Fruit fly (Drosophila melanogaster) whole organism, embryonic: ENCODE measurements around the gene ND-30.

Experiments used
- CG10654 ChIP-seq: fragments of 200-800 bp; sonication (Bioruptor generic); optimal IDR thresholded peaks from 2 replicates; lab custom pipeline; 2016; ENCODE audit warnings: missing biosample characterization, missing genetic modification characterization
- CG15514 ChIP-seq: fragments of 200-800 bp; sonication (Bioruptor generic); optimal IDR thresholded peaks from 3 replicates; lab custom pipeline; 2017; ENCODE audit warnings: missing biosample characterization, missing genetic modification characterization, mild to moderate bottlenecking, moderate library complexity, missing genetic modification reagents
- CG2712 ChIP-seq: fragments of 200-800 bp; optimal IDR thresholded peaks from 3 replicates; lab custom pipeline; 2019; ENCODE audit warnings: missing biosample characterization, mild to moderate bottlenecking, missing genetic modification characterization, moderate library complexity
- CG34376 ChIP-seq: fragments of 200-800 bp; sonication (Bioruptor generic); optimal IDR thresholded peaks from 2 replicates; lab custom pipeline; 2018; ENCODE audit warnings: missing biosample characterization, mild to moderate bottlenecking, missing genetic modification characterization
- CG6854 ChIP-seq: fragments of 200-800 bp; sonication (Bioruptor generic); optimal IDR thresholded peaks from 3 replicates; lab custom pipeline; 2017; ENCODE audit warnings: missing biosample characterization, mild to moderate bottlenecking, missing genetic modification characterization
- CG7987 ChIP-seq: fragments of 200-800 bp; sonication (Bioruptor generic); optimal IDR thresholded peaks from 2 replicates; lab custom pipeline; 2018; ENCODE audit warnings: missing biosample characterization, mild to moderate bottlenecking, missing genetic modification characterization, moderate library complexity
- CG8765 ChIP-seq: fragments of 200-800 bp; sonication (Bioruptor generic); IDR thresholded peaks from 2 replicates; pipeline ENCODE4 v1.3.6; 2022; ENCODE audit warnings: missing biosample characterization, missing genetic modification characterization
- Dfd ChIP-seq, 2 experiments: fragments of >200 bp; optimal IDR thresholded peaks; 2 replicates each; lab custom pipeline; 2017; ENCODE audit warnings: missing biosample characterization in 2 of 2, missing genetic modification characterization in 2 of 2
- H2.0 ChIP-seq: fragments of 200-800 bp; sonication (Bioruptor generic); IDR thresholded peaks from 2 replicates; pipeline ENCODE4 v1.3.6; 2022; ENCODE audit warnings: missing biosample characterization, missing genetic modification characterization
- Hmx ChIP-seq: fragments of 200-800 bp; sonication (Bioruptor generic); optimal IDR thresholded peaks from 2 replicates; lab custom pipeline; 2016; ENCODE audit warnings: missing biosample characterization, missing genetic modification characterization
- ap ChIP-seq: fragments of 200-800 bp; sonication (Bioruptor generic); IDR thresholded peaks from 2 replicates; pipeline ENCODE4 v1.3.6; 2022; ENCODE audit warnings: missing biosample characterization, missing genetic modification characterization
- fd64A ChIP-seq: fragments of 200-800 bp; sonication (Bioruptor generic); optimal IDR thresholded peaks from 3 replicates; lab custom pipeline; 2018; ENCODE audit warnings: missing biosample characterization, mild to moderate bottlenecking, missing genetic modification characterization
- so ChIP-seq: fragments of 200-800 bp; sonication (Bioruptor generic); IDR thresholded peaks from 3 replicates; pipeline ENCODE4 v1.3.6; 2022; ENCODE audit warnings: missing biosample characterization, missing genetic modification characterization

dm6 chr3L:3162584-3162983 is 3.2 kb upstream of the ND-30 start:
- TF ChIP-seq Dfd (GFP tag; optimal IDR thresholded peaks at IDR 0.05; lab: Kevin White, UChicago) = no peak
- no peak for TF ChIP-seq so (GFP tag; lab: Robert Waterston, UW)
- TF ChIP-seq CG34376 (GFP tag; lab: Kevin White, UChicago) = no peak
- no peak for TF ChIP-seq CG2712 (tag; lab: Kevin White, UChicago)
- no peak for TF ChIP-seq CG6854 (GFP tag; lab: Kevin White, UChicago)
- no peak for TF ChIP-seq ap (GFP tag; lab: Robert Waterston, UW)
- TF ChIP-seq CG15514 (GFP tag; lab: Kevin White, UChicago) = no peak
- TF ChIP-seq Hmx (GFP tag; lab: Kevin White, UChicago) = no peak
- TF ChIP-seq CG10654 (GFP tag; lab: Kevin White, UChicago) = no peak
- TF ChIP-seq fd64A = no peak
- no peak for TF ChIP-seq CG7987 (GFP tag; lab: Kevin White, UChicago)
- TF ChIP-seq H2.0 (GFP tag; lab: Robert Waterston, UW) = no peak
- no peak for TF ChIP-seq CG8765 (GFP tag; lab: Robert Waterston, UW)
